Fruit fly (Drosophila melanogaster) whole organism, embryonic: ENCODE data around the gene ric8a.

Source experiments
- Abd-B ChIP-seq: fragments of 200-800 bp; sonication (Bioruptor generic); optimal IDR thresholded peaks from 2 replicates; lab custom pipeline; 2018; ENCODE audit warnings: missing biosample characterization, mild to moderate bottlenecking, missing genetic modification characterization, moderate library complexity
- Atf6 ChIP-seq: fragments of 200-800 bp; sonication (Bioruptor generic); IDR thresholded peaks from 2 replicates; pipeline ENCODE4 v1.3.6; 2022; ENCODE audit warnings: missing biosample characterization, missing genetic modification characterization
- CG12744 ChIP-seq: fragments of 200-800 bp; sonication (Bioruptor generic); optimal IDR thresholded peaks from 2 replicates; lab custom pipeline; 2016; ENCODE audit warnings: missing biosample characterization, missing genetic modification characterization
- CG17612 ChIP-seq: fragments of 200-800 bp; sonication (Bioruptor generic); IDR thresholded peaks from 2 replicates; pipeline ENCODE4 v1.3.6; 2022; ENCODE audit warnings: missing biosample characterization, missing genetic modification characterization
- CG2129 ChIP-seq: fragments of 200-800 bp; sonication (Bioruptor generic); IDR thresholded peaks from 2 replicates; pipeline ENCODE4 v1.3.6; 2022; ENCODE audit warnings: missing biosample characterization, missing genetic modification characterization; ENCODE audit not compliant: partially characterized antibody
- CG3407 ChIP-seq: fragments of 200-800 bp; sonication (Bioruptor generic); optimal IDR thresholded peaks from 2 replicates; lab custom pipeline; 2018; ENCODE audit warnings: missing biosample characterization, mild to moderate bottlenecking, missing genetic modification characterization
- Dip3 ChIP-seq: fragments of 200-800 bp; sonication (Bioruptor generic); optimal IDR thresholded peaks from 3 replicates; lab custom pipeline; 2016; ENCODE audit warnings: missing biosample characterization, missing genetic modification characterization
- Ets97D ChIP-seq: fragments of 200-800 bp; sonication (Bioruptor generic); optimal IDR thresholded peaks from 3 replicates; lab custom pipeline; 2016; ENCODE audit warnings: missing biosample characterization, missing genetic modification characterization
- Rfx ChIP-seq: fragments of 200-800 bp; sonication (Bioruptor generic); IDR thresholded peaks from 2 replicates; pipeline ENCODE4 v1.3.6; 2022; ENCODE audit warnings: missing biosample characterization, missing genetic modification characterization
- crc ChIP-seq: fragments of 200-800 bp; sonication (Bioruptor generic); optimal IDR thresholded peaks from 2 replicates; lab custom pipeline; 2016; ENCODE audit warnings: missing biosample characterization, missing genetic modification characterization
- pan ChIP-seq, 4 experiments: fragments of >200 bp in 3 of 4; fragments of 200-800 bp in 1 of 4; sonication (Bioruptor generic) in 1 of 4; optimal IDR thresholded peaks in 3 of 4; IDR thresholded peaks in 1 of 4; 2 replicates each; pipeline versions ENCODE4 v1.3.6 to Lab custom; 2017 to 2022; ENCODE audit warnings: missing biosample characterization in 2 of 4, missing genetic modification characterization in 2 of 4, mixed read lengths in 1 of 4
- wdn ChIP-seq: fragments of 200-800 bp; sonication (Bioruptor generic); IDR thresholded peaks from 2 replicates; pipeline ENCODE4 v1.3.6; 2022; ENCODE audit warnings: missing biosample characterization, missing genetic modification characterization

dm6 chrX:9232199-9232598, 23.8 kb upstream of the ric8a start, which contains the start of gene CG12121:
- TF ChIP-seq CG2129 (GFP tag; lab: Robert Waterston, UW) = no peak
- no peak for TF ChIP-seq CG12744 (GFP tag; lab: Kevin White, UChicago)
- peak; percentile 49 for TF ChIP-seq Ets97D (GFP tag; lab: Kevin White, UChicago)
- no peak for TF ChIP-seq Dip3
- no peak for TF ChIP-seq Atf6 (GFP tag; lab: Robert Waterston, UW)
- TF ChIP-seq CG17612 (GFP tag; lab: Robert Waterston, UW) = no peak
- peak; percentile 18 for TF ChIP-seq Abd-B (GFP tag; lab: Kevin White, UChicago)
- TF ChIP-seq pan (optimal IDR thresholded peaks at IDR 0.05; lab: Kevin White, UChicago) = no peak
- no peak for TF ChIP-seq pan (GFP tag; optimal IDR thresholded peaks at IDR 0.05 in 1 of 2, IDR thresholded peaks at IDR 0.05 in 1 of 2)
- TF ChIP-seq Rfx (GFP tag; lab: Robert Waterston, UW) = no peak
- no peak for TF ChIP-seq crc (GFP tag; lab: Kevin White, UChicago)
- TF ChIP-seq CG3407 (GFP tag; lab: Kevin White, UChicago) = no peak
- no peak for TF ChIP-seq wdn
